Worm (Caenorhabditis elegans): ENCODE data around the gene srh-56.

The srh-56 gene

ce11 chrV:2771560-2771959, at the start of gene srh-56:
Gene srh-56 (plus strand): TSS chrV:2771860.
- TF ChIP-seq hmg-20 (GFP tag; IDR thresholded peaks at IDR 0.05) (no peak), die-1 (tag; optimal IDR thresholded peaks at IDR 0.05) (no peak), mel-28 (tag; optimal IDR thresholded peaks at IDR 0.05; ENCODE audit: borderline replicate concordance) (no peak), unc-130 (GFP tag; optimal IDR thresholded peaks at IDR 0.05) (no peak), dpff-1 (tag; optimal IDR thresholded peaks at IDR 0.05) (no peak)

- TF ChIP-seq hsf-1 (GFP tag; IDR thresholded peaks at IDR 0.05) (no peak), ZK185.1 (tag; optimal IDR thresholded peaks at IDR 0.05; ENCODE audit: poor library complexity, severe bottlenecking) (no peak), snpc-4 (GFP tag; optimal IDR thresholded peaks at IDR 0.05) (no peak), snpc-4 (tag; optimal IDR thresholded peaks at IDR 0.05) (no peak), mcd-1 (GFP tag; IDR thresholded peaks at IDR 0.05) (no peak), F22D6.2 (tag; optimal IDR thresholded peaks at IDR 0.05) (no peak), ztf-3 (GFP tag; optimal IDR thresholded peaks at IDR 0.05) (no peak), K11D2.4 (GFP tag; IDR thresholded peaks at IDR 0.05) (no peak), pbrm-1 (GFP tag; IDR thresholded peaks at IDR 0.05) (no peak), Y53G8AR.9 (GFP tag; conservative IDR thresholded peaks at IDR 0.05) (no peak), fkh-3 (tag; optimal IDR thresholded peaks at IDR 0.05) (no peak)
Measured at ce11 chrV:2722555-2722954, 49.1 kb upstream of the srh-56 start, which contains the start of gene srg-60. Gene srg-60 (minus strand): TSS chrV:2722655.

ce11 chrV:2725225-2725624, 46.4 kb upstream of the srh-56 start, which contains the start of gene srg-59:
Gene srg-59 (minus strand): TSS chrV:2725325.
- TF ChIP-seq ztf-25 (GFP tag; IDR thresholded peaks at IDR 0.05), result no peak

ce11 chrV:2727101-2727500, 44.6 kb upstream of the srh-56 start, which contains the start of gene str-13:
Gene str-13 (minus strand): TSS chrV:2727201.
- no peak for TF ChIP-seq ekl-4 (GFP tag; IDR thresholded peaks at IDR 0.05)
- no peak for TF ChIP-seq gei-17 (GFP tag; optimal IDR thresholded peaks at IDR 0.05)
- TF ChIP-seq ztf-3 (GFP tag; optimal IDR thresholded peaks at IDR 0.05), result no peak
- no peak for TF ChIP-seq mcd-1 (GFP tag; IDR thresholded peaks at IDR 0.05)
- TF ChIP-seq Y67H2A.10 (GFP tag; conservative IDR thresholded peaks at IDR 0.05), result no peak
- TF ChIP-seq mes-4 (tag; optimal IDR thresholded peaks at IDR 0.05), result no peak
- no peak for TF ChIP-seq somi-1 (GFP tag; optimal IDR thresholded peaks at IDR 0.05)

- TF ChIP-seq ZK185.1 (tag; optimal IDR thresholded peaks at IDR 0.05; ENCODE audit: poor library complexity, severe bottlenecking) (no peak), ztf-6 (GFP tag; IDR thresholded peaks at IDR 0.05) (no peak), ztf-18 (tag; optimal IDR thresholded peaks at IDR 0.05) (no peak), nhr-90 (tag; optimal IDR thresholded peaks at IDR 0.05) (no peak), D2030.7 (GFP tag; IDR thresholded peaks at IDR 0.05) (no peak), efl-1 (GFP tag; optimal IDR thresholded peaks at IDR 0.05) (no peak), ceh-91 (GFP tag; IDR thresholded peaks at IDR 0.05) (no peak), rpc-1 (optimal IDR thresholded peaks at IDR 0.05) (no peak), rpc-1 (tag; optimal IDR thresholded peaks at IDR 0.05) (no peak), hrde-1 (tag; optimal IDR thresholded peaks at IDR 0.05; ENCODE audit: borderline replicate concordance) (no peak), K11D2.4 (GFP tag; IDR thresholded peaks at IDR 0.05) (no peak)
Measured at ce11 chrV:2728236-2728635, 43.4 kb upstream of the srh-56 start, which contains the start of gene str-33. Gene str-33 (plus strand): TSS chrV:2728536.
